Worm (Caenorhabditis elegans) whole organism, L2 larva: Measurements from ENCODE around the gene Y1B5A.1.

Experiments used
- lin-39 ChIP-seq: fragments of 150-350 bp; optimal IDR thresholded peaks from 2 replicates; lab custom pipeline; 2014; ENCODE audit warnings: missing biosample characterization, missing genetic modification reagents, missing genetic modification characterization
- mab-5 ChIP-seq: fragments of 150-350 bp; optimal IDR thresholded peaks from 2 replicates; lab custom pipeline; 2014; ENCODE audit warnings: missing biosample characterization, missing genetic modification characterization
- nhr-12 ChIP-seq: fragments of 150-350 bp; optimal IDR thresholded peaks from 2 replicates; lab custom pipeline; 2014; ENCODE audit warnings: missing biosample characterization, missing genetic modification characterization
- nhr-77 ChIP-seq: fragments of 150-350 bp; optimal IDR thresholded peaks from 2 replicates; lab custom pipeline; 2014; ENCODE audit warnings: missing biosample characterization, missing genetic modification characterization
- skn-1 ChIP-seq: sonication (generic microtip); optimal IDR thresholded peaks from 2 replicates; lab custom pipeline; 2017; ENCODE audit warnings: missing biosample characterization, missing genetic modification characterization
- ztf-11 ChIP-seq: sonication (generic microtip); optimal IDR thresholded peaks from 2 replicates; lab custom pipeline; 2017; ENCODE audit warnings: missing biosample characterization, missing genetic modification characterization

DNA sequence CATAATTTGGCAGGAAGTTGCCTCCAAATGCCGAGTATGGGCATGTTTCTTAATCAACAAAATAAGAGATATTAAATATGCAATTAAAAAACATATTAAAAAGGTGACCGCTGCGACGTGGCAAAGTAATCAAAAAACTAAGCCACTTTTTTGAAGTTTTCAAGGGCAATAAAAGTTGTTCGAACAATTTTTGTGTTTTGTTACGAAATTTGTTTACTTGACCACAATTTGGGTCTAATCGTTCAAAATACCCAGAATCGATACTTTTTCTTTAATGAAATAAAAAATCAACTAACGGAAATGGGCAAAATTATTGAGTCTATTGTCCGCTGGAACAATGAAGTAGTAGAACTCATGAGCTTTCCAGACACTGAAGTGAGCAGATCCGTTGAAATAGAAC is at the start of gene Y1B5A.1:
- TF ChIP-seq nhr-12 (tag; lab: Kevin White, UChicago): no peak
- no peak for TF ChIP-seq ztf-11 (tag; lab: Kevin White, UChicago)
- TF ChIP-seq nhr-77 (tag; lab: Kevin White, UChicago): no peak
- no peak for TF ChIP-seq skn-1 (tag; lab: Kevin White, UChicago)
- no peak for TF ChIP-seq mab-5 (tag; lab: Kevin White, UChicago)
- no peak for TF ChIP-seq lin-39 (tag; lab: Kevin White, UChicago)
